Fruit fly (Drosophila melanogaster) whole organism, pupa: ENCODE measurements around the gene Ogdh.

Experiments
- CG13204 ChIP-seq: fragments of 200-800 bp; sonication (Bioruptor generic); optimal IDR thresholded peaks from 2 replicates; lab custom pipeline; 2018; ENCODE audit warnings: missing biosample characterization, mild to moderate bottlenecking, missing genetic modification characterization, moderate library complexity
- CG4496 ChIP-seq: fragments of 200-800 bp; sonication (Bioruptor generic); IDR thresholded peaks from 3 replicates; pipeline ENCODE4 v1.3.6; 2022; ENCODE audit warnings: missing biosample characterization, missing genetic modification characterization
- Ets98B ChIP-seq: fragments of 200-800 bp; sonication (Bioruptor generic); IDR thresholded peaks from 2 replicates; pipeline ENCODE4 v1.3.6; 2022; ENCODE audit warnings: missing biosample characterization, missing genetic modification characterization

dm6 chr3L:16975638-16976528, 21.3 kb downstream of the Ogdh start:
- TF ChIP-seq CG13204 (GFP tag; lab: Kevin White, UChicago): peak; percentile 41
- peak; percentile 61 for TF ChIP-seq CG4496 (GFP tag; lab: Robert Waterston, UW)
- peak; percentile 35 for TF ChIP-seq Ets98B (GFP tag; lab: Robert Waterston, UW)
